Worm (Caenorhabditis elegans) whole organism, late embryonic: Measurements from ENCODE around the gene vps-36.

ENCODE experiments used
- C08G9.2 ChIP-seq: sonication (generic microtip); optimal IDR thresholded peaks from 2 replicates; lab custom pipeline; 2016; ENCODE audit warnings: mild to moderate bottlenecking, missing genetic modification characterization, moderate library complexity, missing compliant biosample characterization
- Y22D7AL.16 ChIP-seq: sonication (generic microtip); optimal IDR thresholded peaks from 2 replicates; lab custom pipeline; 2016; ENCODE audit warnings: missing genetic modification characterization, missing compliant biosample characterization
- ama-1 ChIP-seq: fragments of 150-350 bp; optimal IDR thresholded peaks from 2 replicates; lab custom pipeline; 2014
- ceh-18 ChIP-seq: sonication (generic microtip); optimal IDR thresholded peaks from 2 replicates; lab custom pipeline; 2016; ENCODE audit warnings: missing genetic modification characterization, missing compliant biosample characterization
- ceh-19 ChIP-seq: fragments of 200-800 bp; sonication (Bioruptor generic); optimal IDR thresholded peaks from 2 replicates; lab custom pipeline; 2018; ENCODE audit warnings: mild to moderate bottlenecking, missing genetic modification characterization, missing compliant biosample characterization
- ceh-22 ChIP-seq: sonication (generic microtip); optimal IDR thresholded peaks from 2 replicates; lab custom pipeline; 2017; ENCODE audit warnings: missing biosample characterization, missing genetic modification characterization
- ceh-24 ChIP-seq: sonication (generic microtip); optimal IDR thresholded peaks from 2 replicates; lab custom pipeline; 2016; ENCODE audit warnings: mild to moderate bottlenecking, missing genetic modification characterization, missing compliant biosample characterization
- ceh-31 ChIP-seq: sonication (generic microtip); optimal IDR thresholded peaks from 2 replicates; lab custom pipeline; 2016; ENCODE audit warnings: missing genetic modification characterization, missing compliant biosample characterization
- ceh-34 ChIP-seq: sonication (generic microtip); optimal IDR thresholded peaks from 2 replicates; lab custom pipeline; 2016; ENCODE audit warnings: mild to moderate bottlenecking, missing genetic modification characterization, missing compliant biosample characterization
- ceh-45 ChIP-seq: fragments of 200-800 bp; sonication (Bioruptor generic); IDR thresholded peaks from 2 replicates; pipeline ENCODE4 v1.3.6; 2022; ENCODE audit warnings: missing genetic modification reagents, missing genetic modification characterization, missing compliant biosample characterization
- ceh-48 ChIP-seq: sonication (generic microtip); optimal IDR thresholded peaks from 2 replicates; lab custom pipeline; 2016; ENCODE audit warnings: missing genetic modification characterization, inconsistent platforms, missing compliant biosample characterization
- che-1 ChIP-seq: sonication (generic microtip); optimal IDR thresholded peaks from 2 replicates; lab custom pipeline; 2016; ENCODE audit warnings: mild to moderate bottlenecking, missing genetic modification characterization, missing compliant biosample characterization
- dve-1 ChIP-seq: sonication (generic microtip); optimal IDR thresholded peaks from 2 replicates; lab custom pipeline; 2017; ENCODE audit warnings: antibody characterized with exemption, mild to moderate bottlenecking, missing genetic modification characterization, missing compliant biosample characterization
- elt-2 ChIP-seq: sonication (generic microtip); optimal IDR thresholded peaks from 2 replicates; lab custom pipeline; 2016; ENCODE audit warnings: missing genetic modification reagents, missing genetic modification characterization, missing compliant biosample characterization
- ets-4 ChIP-seq: sonication (generic microtip); optimal IDR thresholded peaks from 2 replicates; lab custom pipeline; 2016; ENCODE audit warnings: missing genetic modification characterization, missing compliant biosample characterization
- fkh-10 ChIP-seq: fragments of 150-350 bp; optimal IDR thresholded peaks from 2 replicates; lab custom pipeline; 2014; ENCODE audit warnings: missing biosample characterization, missing genetic modification reagents, missing genetic modification characterization
- hlh-6 ChIP-seq: sonication (generic microtip); optimal IDR thresholded peaks from 2 replicates; lab custom pipeline; 2016; ENCODE audit warnings: missing genotype, missing genetic modification characterization, missing compliant biosample characterization
- hlh-8 ChIP-seq: sonication (generic microtip); optimal IDR thresholded peaks from 2 replicates; lab custom pipeline; 2016; ENCODE audit warnings: missing genotype, missing genetic modification characterization, missing compliant biosample characterization
- lim-6 ChIP-seq: sonication (generic microtip); optimal IDR thresholded peaks from 2 replicates; lab custom pipeline; 2016; ENCODE audit warnings: missing genetic modification characterization, missing compliant biosample characterization
- lin-11 ChIP-seq: fragments of 200-800 bp; sonication (Bioruptor generic); optimal IDR thresholded peaks from 2 replicates; lab custom pipeline; 2018; ENCODE audit warnings: mild to moderate bottlenecking, missing genetic modification characterization, missing compliant biosample characterization
- madf-2 ChIP-seq: sonication (generic microtip); optimal IDR thresholded peaks from 2 replicates; lab custom pipeline; 2017; ENCODE audit warnings: missing genetic modification characterization, missing compliant biosample characterization
- nfya-1 ChIP-seq: sonication (generic microtip); optimal IDR thresholded peaks from 2 replicates; lab custom pipeline; 2017; ENCODE audit warnings: missing genetic modification characterization, mild to moderate bottlenecking, missing compliant biosample characterization, antibody characterized with exemption, moderate library complexity
- pha-4 ChIP-seq: fragments of 150-350 bp; optimal IDR thresholded peaks from 2 replicates; lab custom pipeline; 2018; ENCODE audit warnings: missing biosample characterization, missing genetic modification reagents, missing genetic modification characterization
- rnt-1 ChIP-seq: sonication (generic microtip); optimal IDR thresholded peaks from 2 replicates; lab custom pipeline; 2016; ENCODE audit warnings: missing genetic modification characterization, missing compliant biosample characterization
- tbx-7 ChIP-seq: sonication (generic microtip); optimal IDR thresholded peaks from 2 replicates; lab custom pipeline; 2016; ENCODE audit warnings: missing genotype, missing genetic modification characterization, missing compliant biosample characterization
- ttx-3 ChIP-seq: sonication (generic microtip); optimal IDR thresholded peaks from 2 replicates; lab custom pipeline; 2016; ENCODE audit warnings: missing genetic modification reagents, missing genetic modification characterization, missing compliant biosample characterization
- unc-3 ChIP-seq, 2 experiments: fragments of 200-800 bp in 1 of 2; sonication (Bioruptor generic) in 1 of 2; sonication (generic microtip) in 1 of 2; conservative IDR thresholded peaks in 1 of 2; optimal IDR thresholded peaks in 1 of 2; 2 replicates each; pipeline versions ENCODE4 v1.3.6 to Lab custom; 2016 to 2022; ENCODE audit warnings: missing compliant biosample characterization in 2 of 2, missing genetic modification characterization in 2 of 2, missing genetic modification reagents in 1 of 2
- unc-42 ChIP-seq: sonication (generic microtip); optimal IDR thresholded peaks from 2 replicates; lab custom pipeline; 2016; ENCODE audit warnings: missing genotype, missing genetic modification characterization, missing compliant biosample characterization
- unc-55 ChIP-seq: sonication (generic microtip); optimal IDR thresholded peaks from 2 replicates; lab custom pipeline; 2017; ENCODE audit warnings: missing biosample characterization, missing genetic modification reagents, missing genetic modification characterization
- ztf-16 ChIP-seq: sonication (generic microtip); optimal IDR thresholded peaks from 2 replicates; lab custom pipeline; 2017; ENCODE audit warnings: missing genetic modification characterization, missing compliant biosample characterization

vps-36 gene

DNA sequence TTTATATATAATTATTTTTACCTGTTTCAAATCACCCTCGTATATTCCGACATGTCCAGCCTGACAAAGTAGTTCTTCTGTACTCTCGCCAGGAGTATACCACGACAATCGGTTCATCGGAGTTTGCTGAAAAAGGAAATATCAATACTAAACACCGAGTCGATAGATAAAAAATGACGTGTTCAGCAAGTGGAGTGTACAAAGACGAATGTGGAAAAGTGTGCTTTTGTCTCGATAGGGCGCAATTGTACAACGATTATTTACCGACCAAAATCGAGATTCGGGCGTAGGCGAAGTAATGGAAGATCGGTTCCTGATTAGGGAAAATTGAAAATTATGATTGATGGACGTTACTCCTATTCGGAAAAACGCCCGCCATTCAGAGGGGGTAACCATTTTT is at the start of gene vps-36:
Gene vps-36 (minus strand): TSS at position 126 of the 400 bp plus-strand sequence.
- TF ChIP-seq unc-55 (GFP tag; lab: Kevin White, UChicago) (no peak), elt-2 (tag; lab: Kevin White, UChicago) (peak; percentile 14), pha-4 (no peak), ceh-48 (no peak), tbx-7 (tag; lab: Kevin White, UChicago) (no peak), nfya-1 (no peak), ama-1 (lab: Kevin White, UChicago) (no peak)

DNA sequence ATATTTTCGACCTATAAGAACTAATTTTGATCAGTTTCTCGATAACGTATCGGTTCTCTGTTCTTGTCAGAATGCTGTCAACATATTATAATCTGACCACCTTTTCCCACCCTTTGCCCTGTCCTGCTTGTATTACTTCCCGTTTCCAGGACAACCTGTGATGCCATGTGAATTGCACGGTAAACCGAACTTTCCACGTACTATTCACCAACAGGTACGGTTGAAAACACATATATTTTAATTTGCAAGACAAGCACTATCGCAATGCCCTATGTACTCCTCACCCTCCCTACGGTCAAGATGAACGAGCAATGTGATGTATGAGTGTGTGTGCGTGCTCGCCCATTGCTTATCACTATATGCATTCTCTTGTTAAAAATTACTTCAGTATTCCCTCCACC is 48.7 kb upstream of the vps-36 start:
- TF ChIP-seq elt-2 (tag; lab: Kevin White, UChicago) (peak; percentile 84), ceh-48 (no peak)

DNA sequence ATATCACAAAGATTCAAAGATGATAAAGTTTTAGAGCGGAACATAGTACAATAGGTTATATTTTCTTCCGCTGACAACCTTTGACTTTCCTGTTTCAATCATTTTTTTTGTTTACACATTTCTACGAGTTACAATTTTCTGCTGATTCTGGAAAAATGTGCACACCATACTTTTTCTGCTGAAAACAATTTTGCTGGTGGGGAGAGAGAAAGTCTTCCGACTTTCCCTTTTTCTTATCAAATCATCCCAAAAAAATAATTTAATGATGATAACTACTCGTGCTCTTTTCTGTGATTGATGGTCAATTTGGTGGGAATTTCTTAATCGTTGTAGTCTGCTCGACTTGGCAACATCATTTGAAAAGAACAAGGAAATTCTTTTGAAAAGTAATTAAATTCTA is 47.2 kb upstream of the vps-36 start:
- TF ChIP-seq ceh-24 (tag; lab: Kevin White, UChicago) = no peak
- TF ChIP-seq lim-6 = no peak
- TF ChIP-seq ets-4 (tag; lab: Kevin White, UChicago) = no peak
- TF ChIP-seq ceh-45 (GFP tag; lab: Robert Waterston, UW) = no peak
- no peak for TF ChIP-seq unc-3 (GFP tag; conservative IDR thresholded peaks at IDR 0.05; lab: Robert Waterston, UW)
- no peak for TF ChIP-seq unc-3 (tag; optimal IDR thresholded peaks at IDR 0.05; lab: Kevin White, UChicago)
- TF ChIP-seq elt-2 (tag; lab: Kevin White, UChicago) = peak; percentile 54
- TF ChIP-seq ztf-16 (tag; lab: Kevin White, UChicago) = no peak
- no peak for TF ChIP-seq dve-1 (tag; lab: Kevin White, UChicago)

DNA sequence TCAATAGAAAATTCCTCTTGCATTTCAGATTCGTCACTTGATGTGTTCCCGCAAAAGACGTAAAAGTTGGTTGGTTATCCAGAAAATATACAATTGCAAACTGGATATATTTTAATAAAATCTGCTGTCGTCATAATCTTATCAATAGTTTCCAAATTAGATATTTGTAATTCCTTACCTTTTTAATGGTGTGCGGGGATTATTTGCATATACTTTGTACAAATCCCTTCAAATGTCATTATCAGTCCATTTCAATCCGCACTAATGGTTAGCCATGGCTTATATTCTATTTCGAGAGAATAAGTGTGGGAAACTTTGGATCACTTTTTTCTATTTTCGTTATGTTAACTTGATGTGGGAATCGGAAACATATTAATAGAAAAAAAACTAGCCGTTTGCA is 43.6 kb upstream of the vps-36 start:
- TF ChIP-seq Y22D7AL.16 (tag; lab: Kevin White, UChicago) (no peak), fkh-10 (GFP tag; lab: Kevin White, UChicago) (no peak), hlh-6 (tag; lab: Kevin White, UChicago) (no peak)

DNA sequence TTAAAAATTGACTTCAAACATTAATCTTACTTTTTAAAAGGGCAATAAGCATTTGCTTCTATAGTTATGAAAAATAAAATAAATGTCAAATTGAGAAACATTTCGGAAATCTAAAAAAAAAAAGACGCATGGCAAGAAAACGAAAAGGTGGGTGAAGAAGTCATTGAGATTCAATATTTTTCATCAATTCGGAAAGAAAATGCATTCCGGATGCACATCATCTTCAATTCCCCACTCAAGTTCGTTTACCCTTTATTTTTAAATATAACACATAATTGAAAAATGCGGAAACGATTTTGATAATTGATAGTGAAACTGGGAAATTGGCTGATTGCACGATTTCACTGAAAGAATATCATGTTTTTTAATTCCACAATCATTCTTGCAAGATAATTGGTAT is 42.0 kb upstream of the vps-36 start, which contains the start of gene F53B7.4:
Gene F53B7.4 (minus strand): TSS at position 101 of the 400 bp plus-strand sequence.
- no peak for TF ChIP-seq ceh-34 (tag; lab: Kevin White, UChicago)
- no peak for TF ChIP-seq ceh-18 (tag; lab: Kevin White, UChicago)
- TF ChIP-seq pha-4 = no peak
- no peak for TF ChIP-seq ceh-19 (GFP tag; lab: Kevin White, UChicago)
- no peak for TF ChIP-seq elt-2 (tag; lab: Kevin White, UChicago)

DNA sequence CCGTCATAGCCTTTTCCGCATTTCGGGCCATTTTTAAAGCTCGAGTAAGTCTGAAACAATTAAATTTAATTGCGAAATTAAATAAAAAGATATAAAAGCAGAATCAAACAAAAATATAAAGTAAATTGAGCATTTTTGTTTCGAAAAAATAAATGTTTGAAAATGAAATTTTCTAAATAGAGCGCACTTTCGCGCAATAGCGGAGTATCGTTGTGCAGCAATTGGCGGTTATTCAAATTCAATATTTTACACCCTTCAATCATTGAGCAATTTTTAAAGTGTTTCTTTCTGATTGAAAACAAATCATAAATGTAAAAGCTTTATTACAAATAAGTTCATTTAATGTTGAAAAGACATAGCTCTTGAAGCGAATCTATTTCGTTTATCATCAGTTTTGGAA is 40.2 kb upstream of the vps-36 start, which contains the start of gene isy-1:
Gene isy-1 (minus strand): TSS at position 50 of the 400 bp plus-strand sequence.
- peak; percentile 37 for TF ChIP-seq nfya-1
- peak; percentile 92 for TF ChIP-seq unc-42 (tag; lab: Kevin White, UChicago)
- TF ChIP-seq ceh-31 = peak; percentile 47
- no peak for TF ChIP-seq che-1
- TF ChIP-seq, all 69 proteins: peak for 3

DNA sequence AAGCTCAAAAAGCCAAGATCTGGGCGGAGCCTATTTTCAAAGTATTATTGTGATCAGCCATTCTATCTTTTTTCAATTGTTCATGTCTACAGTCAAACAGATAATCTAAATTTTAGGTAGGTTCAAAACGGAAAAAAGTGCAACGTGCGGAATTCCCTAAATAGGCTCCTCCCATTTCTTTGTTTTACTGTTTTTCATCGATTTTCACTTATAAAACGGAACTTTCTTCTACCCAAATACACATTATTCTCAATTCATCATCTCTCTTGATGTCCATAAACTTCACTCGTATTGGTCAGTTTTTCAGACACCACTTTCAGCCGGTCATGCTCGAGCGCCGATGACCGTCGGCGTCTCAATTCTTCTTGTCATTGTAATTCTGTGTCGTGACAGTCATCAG is 38.3 kb upstream of the vps-36 start, which contains the start of gene F53B7.7:
Gene F53B7.7 (plus strand): TSS at position 301 of the 400 bp plus-strand sequence.
- TF ChIP-seq tbx-7 (tag; lab: Kevin White, UChicago) = no peak
- TF ChIP-seq ttx-3 (tag; lab: Kevin White, UChicago) = no peak
- no peak for TF ChIP-seq lin-11
- TF ChIP-seq dve-1 (tag; lab: Kevin White, UChicago) = no peak
- no peak for TF ChIP-seq hlh-8 (tag; lab: Kevin White, UChicago)

DNA sequence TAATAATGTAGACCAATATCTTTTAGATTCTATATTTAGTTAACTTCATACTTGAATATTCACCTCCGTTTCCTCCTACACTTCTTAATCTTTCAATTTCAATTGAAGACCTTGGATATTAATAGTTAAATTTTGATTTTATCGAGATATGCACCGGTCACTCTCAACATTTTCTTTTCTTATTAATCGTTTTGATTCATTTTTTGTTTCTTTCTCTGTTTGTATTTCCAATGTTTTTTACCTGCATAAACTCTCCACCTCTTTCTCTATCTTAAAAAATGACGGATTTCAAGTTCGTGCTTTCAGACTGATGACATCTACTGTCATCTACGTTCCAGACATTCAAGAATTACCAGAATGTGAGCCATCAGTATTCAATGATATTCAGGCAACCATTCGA is 31.3 kb upstream of the vps-36 start, which contains the start of gene frpr-9:
Gene frpr-9 (plus strand): TSS at position 301 of the 400 bp plus-strand sequence.
- TF ChIP-seq ceh-22 (no peak), madf-2 (tag; lab: Kevin White, UChicago) (no peak), ttx-3 (tag; lab: Kevin White, UChicago) (no peak), rnt-1 (tag; lab: Kevin White, UChicago) (no peak), ets-4 (tag; lab: Kevin White, UChicago) (no peak), fkh-10 (GFP tag; lab: Kevin White, UChicago) (no peak), C08G9.2 (no peak), che-1 (no peak), elt-2 (tag; lab: Kevin White, UChicago) (no peak)
